Worm (Caenorhabditis elegans): Measurements from ENCODE around the gene lurp-2.
"Not testable (repeated sequence)": the region's sequence is repeated elsewhere in the genome, so short reads cannot be mapped to it uniquely, and the experiment has no call there.

The lurp-2 gene

DNA sequence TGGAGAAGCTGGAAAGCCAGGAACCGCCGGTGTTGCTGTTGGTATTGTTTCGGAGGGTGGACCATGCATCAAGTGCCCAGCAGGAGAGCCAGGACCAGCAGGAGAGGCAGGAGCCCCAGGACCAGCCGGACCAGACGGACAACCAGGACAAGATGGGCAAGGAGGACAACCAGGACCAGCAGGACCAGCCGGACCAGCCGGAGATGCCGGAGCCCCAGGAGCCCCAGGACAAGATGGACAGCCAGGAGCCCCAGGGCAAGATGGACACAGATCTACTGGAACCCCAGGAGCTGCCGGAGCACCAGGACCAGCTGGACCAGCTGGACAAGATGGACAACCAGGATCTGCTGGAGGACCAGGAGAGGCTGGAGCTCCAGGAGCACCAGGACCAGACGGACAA lies 10.6 kb upstream of the lurp-2 start:
- TF ChIP-seq nhr-237 (tag; optimal IDR thresholded peaks at IDR 0.05) (no peak), sox-4 (tag; optimal IDR thresholded peaks at IDR 0.05) (no peak), sptf-1 (tag; optimal IDR thresholded peaks at IDR 0.05) (no peak), dpl-1 (GFP tag; optimal IDR thresholded peaks at IDR 0.05) (no peak), nhr-84 (tag; optimal IDR thresholded peaks at IDR 0.05) (no peak), dsc-1 (tag; optimal IDR thresholded peaks at IDR 0.05) (no peak), nhr-71 (tag; optimal IDR thresholded peaks at IDR 0.05) (no peak), ceh-88 (GFP tag; IDR thresholded peaks at IDR 0.05) (no peak), ces-1 (GFP tag; optimal IDR thresholded peaks at IDR 0.05) (no peak), skn-1 (tag; optimal IDR thresholded peaks at IDR 0.05) (no peak), fkh-4 (tag; optimal IDR thresholded peaks at IDR 0.05; ENCODE audit: borderline replicate concordance) (no peak), lin-13 (GFP tag; optimal IDR thresholded peaks at IDR 0.05) (no peak), C16A3.4 (tag; optimal IDR thresholded peaks at IDR 0.05) (no peak), ztf-11 (tag; optimal IDR thresholded peaks at IDR 0.05) (no peak), Y116A8C.19 (tag; optimal IDR thresholded peaks at IDR 0.05; ENCODE audit: borderline replicate concordance) (no peak), jun-1 (tag; optimal IDR thresholded peaks at IDR 0.05) (no peak), lin-35 (GFP tag; optimal IDR thresholded peaks at IDR 0.05) (no peak), nhr-90 (tag; optimal IDR thresholded peaks at IDR 0.05; ENCODE audit: poor library complexity) (no peak), elt-2 (tag; optimal IDR thresholded peaks at IDR 0.05) (no peak), ama-1 (optimal IDR thresholded peaks at IDR 0.05) (no peak)

DNA sequence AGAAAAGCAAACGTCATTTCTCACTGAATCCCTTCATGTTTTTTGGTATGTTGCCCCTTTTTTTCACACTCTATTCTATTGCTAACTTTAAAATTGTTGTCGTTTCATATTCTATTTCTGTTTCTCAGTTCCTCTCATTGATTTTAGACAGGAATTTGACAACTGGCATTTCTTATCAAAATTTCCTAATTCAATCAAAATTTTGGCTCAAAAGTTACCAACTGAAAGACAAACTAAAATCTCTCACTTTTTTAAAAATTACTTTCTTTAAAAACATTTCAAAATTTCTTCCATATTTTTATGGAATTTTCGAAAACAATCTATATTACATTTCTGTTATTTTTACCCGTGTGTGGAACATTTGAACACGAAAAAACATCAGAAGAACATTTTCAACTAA lies 9.9 kb upstream of the lurp-2 start, which contains the start of gene Y2H9A.6:
Gene Y2H9A.6, plus strand, starts transcription at position 301 of the 400 bp plus-strand sequence.
- not testable (repeated sequence) for TF ChIP-seq mef-2 (tag; optimal IDR thresholded peaks at IDR 0.05); ceh-90 (tag; optimal IDR thresholded peaks at IDR 0.05); sup-37 (GFP tag; optimal IDR thresholded peaks at IDR 0.05)

DNA sequence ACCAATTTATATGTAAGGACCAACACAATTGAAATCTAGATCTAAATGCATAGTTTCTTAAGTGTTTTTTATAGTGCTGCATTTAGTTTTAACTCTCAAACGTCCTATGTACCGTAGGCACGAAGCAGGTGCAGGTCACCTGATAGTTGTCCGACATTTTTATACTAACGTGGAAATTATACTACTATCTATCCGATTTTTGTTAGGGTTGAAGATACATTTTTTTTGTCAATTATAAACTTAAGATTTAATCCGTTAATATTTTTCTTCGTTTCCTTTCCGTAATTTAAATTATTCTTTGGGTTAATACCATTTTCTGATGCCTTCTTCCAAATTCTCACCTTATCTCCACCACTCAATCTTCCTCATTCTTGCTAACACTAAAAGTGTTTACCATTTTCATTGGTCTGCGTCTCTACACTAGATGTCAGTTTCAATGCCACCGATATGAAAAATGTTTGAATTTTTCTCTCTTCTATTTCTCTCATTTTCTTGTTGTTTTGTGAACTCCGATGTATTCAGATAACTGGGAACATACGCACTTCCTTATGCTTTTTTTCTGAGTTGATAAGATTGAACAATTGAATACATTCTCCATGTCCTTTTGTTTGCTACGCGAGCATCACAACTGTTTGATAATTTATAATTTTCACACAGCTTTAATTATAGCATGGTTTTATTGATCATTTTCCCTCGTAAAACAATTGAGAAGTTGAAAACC lies 8.0 kb upstream of the lurp-2 start, which contains the start of gene Y2H9A.4:
Gene Y2H9A.4, plus strand, starts transcription at position 671 of the 721 bp plus-strand sequence.
- TF ChIP-seq blmp-1 (tag; optimal IDR thresholded peaks at IDR 0.05) (peak; percentile 48), nhr-12 (tag; optimal IDR thresholded peaks at IDR 0.05) (no peak), lsy-2 (tag; optimal IDR thresholded peaks at IDR 0.05) (peak; percentile 5 to 37), nhr-20 (tag; optimal IDR thresholded peaks at IDR 0.05) (peak; percentile 46), lin-14 (GFP tag; optimal IDR thresholded peaks at IDR 0.05) (no peak), nhr-85 (tag) (peak; percentile 80), jun-1 (tag; optimal IDR thresholded peaks at IDR 0.05) (no peak), ceh-8 (GFP tag; optimal IDR thresholded peaks at IDR 0.05) (no peak), pax-3 (tag; optimal IDR thresholded peaks at IDR 0.05) (no peak), nhr-71 (tag; optimal IDR thresholded peaks at IDR 0.05) (peak; percentile 38), mep-1 (tag; optimal IDR thresholded peaks at IDR 0.05) (no peak), rnt-1 (tag; optimal IDR thresholded peaks at IDR 0.05) (peak; percentile 13), efl-1 (optimal IDR thresholded peaks at IDR 0.05) (peak in 1 of 2 experiments; percentile 4), efl-1 (GFP tag; optimal IDR thresholded peaks at IDR 0.05 in 1 of 2) (no peak), egl-27 (tag; optimal IDR thresholded peaks at IDR 0.05) (no peak), snu-23 (GFP tag; optimal IDR thresholded peaks at IDR 0.05) (peak; percentile 49), egl-13 (tag; optimal IDR thresholded peaks at IDR 0.05) (no peak)

DNA sequence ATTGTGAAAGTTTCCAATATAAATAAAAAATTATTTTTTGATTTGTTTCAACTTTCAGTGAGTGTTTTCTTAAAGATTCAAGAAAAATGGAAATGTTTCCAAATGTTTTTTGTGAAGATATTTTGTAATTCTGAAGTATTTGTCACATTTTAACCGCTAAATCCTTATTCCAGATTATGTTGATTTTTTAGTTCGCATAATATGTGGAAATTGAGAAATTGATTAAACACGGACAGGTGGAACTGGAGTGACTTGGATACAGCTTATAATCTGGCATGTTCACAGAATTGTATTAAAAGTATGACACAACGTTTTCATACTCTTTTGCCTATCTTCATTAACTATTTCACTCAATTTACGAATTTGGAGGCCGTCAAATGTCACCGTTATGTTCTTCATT lies 2.0 kb downstream of the lurp-2 start, which contains the start of gene lurp-3:
Gene lurp-3, plus strand, starts transcription at position 301 of the 400 bp plus-strand sequence.
- no peak for TF ChIP-seq tbx-2 (tag; optimal IDR thresholded peaks at IDR 0.05)
- no peak for TF ChIP-seq snpc-4 (tag; optimal IDR thresholded peaks at IDR 0.05)
- no peak for TF ChIP-seq lin-14 (GFP tag; optimal IDR thresholded peaks at IDR 0.05)
- no peak for TF ChIP-seq nhr-12 (tag; optimal IDR thresholded peaks at IDR 0.05)
- no peak for TF ChIP-seq fkh-4 (tag; optimal IDR thresholded peaks at IDR 0.05; ENCODE audit: borderline replicate concordance)
- TF ChIP-seq elt-2 (tag; optimal IDR thresholded peaks at IDR 0.05) = no peak
- no peak for TF ChIP-seq lin-15B (tag; optimal IDR thresholded peaks at IDR 0.05)
- TF ChIP-seq lin-35 (GFP tag; optimal IDR thresholded peaks at IDR 0.05) = no peak
- TF ChIP-seq nhr-11 (tag; optimal IDR thresholded peaks at IDR 0.05) = no peak
- TF ChIP-seq jun-1 (tag; optimal IDR thresholded peaks at IDR 0.05) = no peak
- no peak for TF ChIP-seq ztf-11 (tag; optimal IDR thresholded peaks at IDR 0.05)
- TF ChIP-seq lir-3 (tag; optimal IDR thresholded peaks at IDR 0.05; ENCODE audit: poor library complexity) = no peak
- no peak for TF ChIP-seq vab-15 (tag; optimal IDR thresholded peaks at IDR 0.05)
- TF ChIP-seq mep-1 (tag; optimal IDR thresholded peaks at IDR 0.05) = no peak

Data from whole organism, L1 larva.